Worm (Caenorhabditis elegans) whole organism, L1 larva: ENCODE data around the gene rpl-34.

ENCODE experiments used
- ama-1 ChIP-seq: fragments of 150-350 bp; optimal IDR thresholded peaks from 2 replicates; lab custom pipeline; 2014
- ceh-63 ChIP-seq: fragments of 200-800 bp; sonication (Bioruptor generic); optimal IDR thresholded peaks from 2 replicates; lab custom pipeline; 2018; ENCODE audit warnings: mild to moderate bottlenecking, missing genetic modification characterization, missing compliant biosample characterization
- ces-1 ChIP-seq: fragments of 150-350 bp; optimal IDR thresholded peaks from 2 replicates; lab custom pipeline; 2014; ENCODE audit warnings: missing biosample characterization, missing genetic modification reagents, missing genetic modification characterization
- dpl-1 ChIP-seq, 3 experiments: fragments of 150-350 bp in 2 of 3; sonication (generic microtip) in 1 of 3; optimal IDR thresholded peaks; 2 replicates each; lab custom pipeline; 2014 to 2017; ENCODE audit warnings: missing biosample characterization in 3 of 3, missing genetic modification characterization in 3 of 3, missing genetic modification reagents in 3 of 3
- elt-2 ChIP-seq: sonication (generic microtip); optimal IDR thresholded peaks from 2 replicates; lab custom pipeline; 2016; ENCODE audit warnings: missing genetic modification characterization, mild to moderate bottlenecking, inconsistent platforms, missing compliant biosample characterization, missing genetic modification reagents
- nhr-90 ChIP-seq: sonication (generic microtip); optimal IDR thresholded peaks from 2 replicates; lab custom pipeline; 2016; ENCODE audit warnings: mild to moderate bottlenecking, missing genetic modification characterization, missing compliant biosample characterization; ENCODE audit not compliant: poor library complexity
- snpc-4 ChIP-seq: fragments of 150-350 bp; optimal IDR thresholded peaks from 2 replicates; lab custom pipeline; 2014; ENCODE audit warnings: missing biosample characterization, missing genetic modification characterization
- sptf-1 ChIP-seq: fragments of 150-350 bp; optimal IDR thresholded peaks from 2 replicates; lab custom pipeline; 2014; ENCODE audit warnings: missing biosample characterization, missing genetic modification characterization

- TF ChIP-seq ceh-63 (no peak), sptf-1 (tag; lab: Kevin White, UChicago) (no peak), dpl-1 (GFP tag; optimal IDR thresholded peaks at IDR 0.05; lab: Kevin White, UChicago) (no peak), elt-2 (no peak), ces-1 (GFP tag; lab: Kevin White, UChicago) (no peak), snpc-4 (tag; lab: Kevin White, UChicago) (no peak), ama-1 (lab: Kevin White, UChicago) (no peak), nhr-90 (tag; lab: Kevin White, UChicago) (no peak)
Observed at ce11 chrIV:12219309-12219708, 49.5 kb upstream of the rpl-34 start, which contains the start of gene F35G2.5.
